Worm (Caenorhabditis elegans) whole organism, L4 larva: ENCODE results near the gene mtx-2.
A peak's percentile ranks its signal among the peaks of the same experiment; 100 is the strongest.

Experiments
- F10B5.3 ChIP-seq: sonication (generic microtip); optimal IDR thresholded peaks from 2 replicates; lab custom pipeline; 2016; ENCODE audit warnings: mild to moderate bottlenecking, missing genetic modification characterization, missing compliant biosample characterization
- F26F4.8 ChIP-seq: fragments of 200-800 bp; sonication (Bioruptor generic); conservative IDR thresholded peaks from 2 replicates; pipeline ENCODE4 v1.3.6; 2022; ENCODE audit warnings: missing genetic modification characterization, missing compliant biosample characterization
- F44E2.7 ChIP-seq: fragments of 200-800 bp; sonication (Bioruptor generic); IDR thresholded peaks from 2 replicates; pipeline ENCODE4 v2.1.2; 2022; ENCODE audit warnings: missing genetic modification characterization, missing compliant biosample characterization
- F49E8.2 ChIP-seq: sonication (generic microtip); optimal IDR thresholded peaks from 2 replicates; lab custom pipeline; 2016; ENCODE audit warnings: missing compliant biosample characterization, mild to moderate bottlenecking, missing genetic modification characterization, borderline replicate concordance
- R02D3.7 ChIP-seq: fragments of 150-350 bp; sonication (generic microtip); optimal IDR thresholded peaks from 3 replicates; lab custom pipeline; 2014; ENCODE audit warnings: missing biosample characterization, missing genetic modification characterization
- Y105C5A.15 ChIP-seq: fragments of 200-800 bp; sonication (Bioruptor generic); IDR thresholded peaks from 2 replicates; pipeline ENCODE4 v1.3.6; 2022; ENCODE audit warnings: missing genetic modification characterization, missing compliant biosample characterization
- ZK337.2 ChIP-seq: fragments of 200-800 bp; sonication (Bioruptor generic); IDR thresholded peaks from 2 replicates; pipeline ENCODE4 v1.3.6; 2022; ENCODE audit warnings: missing genetic modification reagents, missing genetic modification characterization, missing compliant biosample characterization
- ZK546.5 ChIP-seq, 2 experiments: sonication (generic microtip); optimal IDR thresholded peaks; 2 replicates each; lab custom pipeline; 2017; ENCODE audit warnings: missing biosample characterization in 2 of 2, missing genetic modification characterization in 2 of 2
- ama-1 ChIP-seq: fragments of 150-350 bp; optimal IDR thresholded peaks from 2 replicates; lab custom pipeline; 2014; ENCODE audit warnings: inconsistent platforms, mixed read lengths
- arid-1 ChIP-seq: fragments of 200-800 bp; sonication (Bioruptor generic); conservative IDR thresholded peaks from 2 replicates; pipeline ENCODE4 v1.3.6; 2022; ENCODE audit warnings: missing genetic modification reagents, missing genetic modification characterization, missing compliant biosample characterization
- ceh-28 ChIP-seq: fragments of 150-350 bp; optimal IDR thresholded peaks from 2 replicates; lab custom pipeline; 2014; ENCODE audit warnings: missing biosample characterization, missing genetic modification reagents, missing genetic modification characterization
- ceh-44 ChIP-seq: fragments of 200-800 bp; sonication (Bioruptor generic); IDR thresholded peaks from 2 replicates; pipeline ENCODE4 v1.3.6; 2022; ENCODE audit warnings: missing genetic modification reagents, missing genetic modification characterization, missing compliant biosample characterization
- daf-12 ChIP-seq: fragments of 150-350 bp; optimal IDR thresholded peaks from 2 replicates; lab custom pipeline; 2014; ENCODE audit warnings: missing biosample characterization, missing genetic modification reagents, missing genetic modification characterization
- daf-16 ChIP-seq, 3 experiments: sonication (generic microtip); optimal IDR thresholded peaks; 2 replicates each; lab custom pipeline; 2016 to 2017; ENCODE audit warnings: missing genetic modification characterization in 3 of 3, missing genetic modification reagents in 3 of 3, mild to moderate bottlenecking in 2 of 3, missing compliant biosample characterization in 2 of 3, missing biosample characterization in 1 of 3, moderate library complexity in 1 of 3
- daf-19 ChIP-seq: fragments of 200-800 bp; sonication (Bioruptor generic); conservative IDR thresholded peaks from 2 replicates; pipeline ENCODE4 v1.3.6; 2022; ENCODE audit warnings: missing genetic modification characterization, missing compliant biosample characterization
- daf-8 ChIP-seq: fragments of 200-800 bp; sonication (Bioruptor generic); IDR thresholded peaks from 2 replicates; pipeline ENCODE4 v1.3.6; 2022; ENCODE audit warnings: missing genetic modification characterization, missing compliant biosample characterization
- dpl-1 ChIP-seq: fragments of 150-350 bp; optimal IDR thresholded peaks from 2 replicates; lab custom pipeline; 2014; ENCODE audit warnings: missing biosample characterization, missing genetic modification reagents, missing genetic modification characterization
- fos-1 ChIP-seq: fragments of 150-350 bp; optimal IDR thresholded peaks from 2 replicates; lab custom pipeline; 2014; ENCODE audit warnings: missing biosample characterization, missing genetic modification characterization
- hif-1 ChIP-seq, 2 experiments: sonication (generic microtip); optimal IDR thresholded peaks; 2 replicates each; lab custom pipeline; 2016 to 2017; ENCODE audit warnings: missing compliant biosample characterization in 2 of 2, missing genetic modification characterization in 2 of 2, missing genetic modification reagents in 2 of 2, missing genotype in 2 of 2, mild to moderate bottlenecking in 1 of 2
- hlh-11 ChIP-seq: fragments of 200-800 bp; sonication (Bioruptor generic); optimal IDR thresholded peaks from 2 replicates; lab custom pipeline; 2018; ENCODE audit warnings: mild to moderate bottlenecking, missing genetic modification characterization, missing compliant biosample characterization
- hlh-30 ChIP-seq: sonication (generic microtip); optimal IDR thresholded peaks from 2 replicates; lab custom pipeline; 2017; ENCODE audit warnings: antibody characterized with exemption, mild to moderate bottlenecking, missing genetic modification characterization, missing compliant biosample characterization; ENCODE audit not compliant: insufficient read depth
- jun-1 ChIP-seq: fragments of 150-350 bp; optimal IDR thresholded peaks from 2 replicates; lab custom pipeline; 2014; ENCODE audit warnings: missing biosample characterization, missing genetic modification reagents, missing genetic modification characterization
- lin-13 ChIP-seq: fragments of 150-350 bp; optimal IDR thresholded peaks from 2 replicates; lab custom pipeline; 2014; ENCODE audit warnings: missing biosample characterization, missing genetic modification reagents, missing genetic modification characterization
- lin-39 ChIP-seq: fragments of 150-350 bp; optimal IDR thresholded peaks from 2 replicates; lab custom pipeline; 2014; ENCODE audit warnings: missing biosample characterization, missing genetic modification reagents, missing genetic modification characterization
- lsy-2 ChIP-seq, 2 experiments: fragments of 150-350 bp in 1 of 2; sonication (generic microtip) in 1 of 2; optimal IDR thresholded peaks; 2 replicates each; lab custom pipeline; 2014 to 2017; ENCODE audit warnings: missing biosample characterization in 2 of 2, missing genetic modification characterization in 2 of 2
- madf-5 ChIP-seq, 2 experiments: fragments of 200-800 bp; sonication (Bioruptor generic); IDR thresholded peaks; 2 replicates each; pipeline ENCODE4 v1.3.6; 2022; ENCODE audit warnings: missing compliant biosample characterization in 2 of 2, missing genetic modification characterization in 2 of 2
- madf-9 ChIP-seq: fragments of 200-800 bp; sonication (Bioruptor generic); conservative IDR thresholded peaks from 2 replicates; pipeline ENCODE4 v1.3.6; 2022; ENCODE audit warnings: missing genetic modification reagents, missing genetic modification characterization, missing compliant biosample characterization
- mdt-29 ChIP-seq: fragments of 200-800 bp; sonication (Bioruptor generic); IDR thresholded peaks from 2 replicates; pipeline ENCODE4 v1.3.6; 2022; ENCODE audit warnings: missing genetic modification reagents, missing genetic modification characterization, missing compliant biosample characterization
- mes-2 ChIP-seq: sonication (generic microtip); optimal IDR thresholded peaks from 2 replicates; lab custom pipeline; 2016; ENCODE audit warnings: missing genotype, mild to moderate bottlenecking, missing genetic modification characterization, missing compliant biosample characterization; ENCODE audit not compliant: poor library complexity, severe bottlenecking
- mxl-2 ChIP-seq: fragments of 200-800 bp; sonication (Bioruptor generic); conservative IDR thresholded peaks from 2 replicates; pipeline ENCODE4 v1.3.6; 2022; ENCODE audit warnings: missing genetic modification reagents, missing genetic modification characterization, missing compliant biosample characterization
- nhr-10 ChIP-seq: fragments of 150-350 bp; optimal IDR thresholded peaks from 2 replicates; lab custom pipeline; 2014; ENCODE audit warnings: missing biosample characterization, missing genetic modification characterization
- nhr-102 ChIP-seq: sonication (generic microtip); optimal IDR thresholded peaks from 2 replicates; lab custom pipeline; 2016; ENCODE audit warnings: mild to moderate bottlenecking, missing genetic modification characterization, moderate library complexity, missing compliant biosample characterization
- nhr-111 ChIP-seq: fragments of 200-800 bp; sonication (Bioruptor generic); optimal IDR thresholded peaks from 2 replicates; lab custom pipeline; 2018; ENCODE audit warnings: mild to moderate bottlenecking, missing genetic modification characterization, missing compliant biosample characterization
- nhr-76 ChIP-seq: fragments of 150-350 bp; optimal IDR thresholded peaks from 2 replicates; lab custom pipeline; 2014; ENCODE audit warnings: missing biosample characterization, missing genetic modification characterization
- php-3 ChIP-seq: fragments of 200-800 bp; sonication (Bioruptor generic); IDR thresholded peaks from 2 replicates; pipeline ENCODE4 v1.3.6; 2022; ENCODE audit warnings: missing genetic modification reagents, missing genetic modification characterization, missing compliant biosample characterization
- pqm-1 ChIP-seq: sonication (generic microtip); optimal IDR thresholded peaks from 2 replicates; lab custom pipeline; 2017; ENCODE audit warnings: missing biosample characterization, missing genetic modification characterization
- saeg-2 ChIP-seq: fragments of 200-800 bp; sonication (Bioruptor generic); IDR thresholded peaks from 2 replicates; pipeline ENCODE4 v1.3.6; 2022; ENCODE audit warnings: missing genetic modification reagents, missing genetic modification characterization, missing compliant biosample characterization
- sdz-12 ChIP-seq: fragments of 200-800 bp; sonication (Bioruptor generic); optimal IDR thresholded peaks from 2 replicates; lab custom pipeline; 2018; ENCODE audit warnings: mild to moderate bottlenecking, missing genetic modification characterization, missing compliant biosample characterization
- set-16 ChIP-seq: fragments of 200-800 bp; sonication (Bioruptor generic); IDR thresholded peaks from 2 replicates; pipeline ENCODE4 v1.3.6; 2022; ENCODE audit warnings: missing genetic modification reagents, missing genetic modification characterization, missing compliant biosample characterization
- skn-1 ChIP-seq: fragments of 150-350 bp; optimal IDR thresholded peaks from 2 replicates; lab custom pipeline; 2014; ENCODE audit warnings: missing biosample characterization, missing genetic modification characterization
- snpc-1.2 ChIP-seq: fragments of 200-800 bp; sonication (Bioruptor generic); IDR thresholded peaks from 2 replicates; pipeline ENCODE4 v1.3.6; 2022; ENCODE audit warnings: missing genetic modification reagents, missing genetic modification characterization, missing compliant biosample characterization
- snpc-4 ChIP-seq: fragments of 150-350 bp; optimal IDR thresholded peaks from 2 replicates; lab custom pipeline; 2014; ENCODE audit warnings: missing biosample characterization, missing genetic modification characterization
- spr-3 ChIP-seq: fragments of 200-800 bp; sonication (Bioruptor generic); optimal IDR thresholded peaks from 2 replicates; lab custom pipeline; 2018; ENCODE audit warnings: mild to moderate bottlenecking, missing genetic modification characterization, missing compliant biosample characterization
- tag-97 ChIP-seq: fragments of 200-800 bp; sonication (Bioruptor generic); IDR thresholded peaks from 2 replicates; pipeline ENCODE4 v1.3.6; 2022; ENCODE audit warnings: missing genetic modification characterization, missing compliant biosample characterization
- tra-1 ChIP-seq: fragments of 200-800 bp; sonication (Bioruptor generic); IDR thresholded peaks from 2 replicates; pipeline ENCODE4 v1.3.6; 2022; ENCODE audit warnings: missing genetic modification reagents, missing genetic modification characterization, missing compliant biosample characterization
- unc-62 ChIP-seq, 3 experiments: fragments of 150-350 bp in 1 of 3; sonication (generic microtip); optimal IDR thresholded peaks in 2 of 3; peaks in 1 of 3; 1 replicate in 1 of 3; 2 replicates in 2 of 3; lab custom pipeline; 2014 to 2017; ENCODE audit warnings: missing biosample characterization in 3 of 3, missing genetic modification characterization in 3 of 3, missing genetic modification reagents in 3 of 3, missing genotype in 1 of 3
- zag-1 ChIP-seq: fragments of 150-350 bp; optimal IDR thresholded peaks from 2 replicates; lab custom pipeline; 2014; ENCODE audit warnings: missing biosample characterization, missing genetic modification characterization
- zfp-2 ChIP-seq: sonication (generic microtip); optimal IDR thresholded peaks from 2 replicates; lab custom pipeline; 2016; ENCODE audit warnings: mild to moderate bottlenecking, missing genetic modification characterization, missing compliant biosample characterization
- ztf-11 ChIP-seq: fragments of 150-350 bp; optimal IDR thresholded peaks from 2 replicates; lab custom pipeline; 2014; ENCODE audit warnings: missing biosample characterization, missing genetic modification characterization

mtx-2 gene

DNA sequence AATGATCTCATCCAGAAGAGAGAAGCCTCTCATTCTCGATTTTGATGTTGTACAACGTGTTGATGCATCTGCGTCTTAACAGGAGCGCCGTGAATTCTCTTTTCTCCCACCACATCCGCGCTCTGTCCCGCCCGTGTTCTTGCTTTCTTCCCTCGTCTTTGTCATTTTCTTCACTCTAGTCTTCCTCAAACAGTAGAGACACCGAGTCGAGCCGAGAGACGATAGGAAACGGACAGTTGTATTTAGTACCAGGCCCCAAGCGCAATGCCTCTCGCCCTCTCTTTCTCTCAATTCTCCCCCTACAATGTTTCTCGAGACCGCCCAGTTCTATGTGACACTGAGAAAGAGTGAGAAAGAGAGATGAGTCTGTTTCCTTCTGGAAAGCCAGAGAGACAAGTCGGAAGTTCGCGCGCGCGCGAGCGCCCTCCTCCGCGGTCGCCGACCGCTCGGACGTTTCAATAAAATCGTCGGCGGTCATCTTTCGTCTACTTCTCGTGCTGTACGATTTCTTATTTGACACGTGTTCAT is 33.8 kb downstream of the mtx-2 start, which contains the start of gene ZK112.4 (continued):
- TF ChIP-seq fos-1 (tag; lab: Kevin White, UChicago): no peak
- TF ChIP-seq set-16 (GFP tag; lab: Robert Waterston, UW): peak; percentile 93
- TF ChIP-seq daf-12 (tag; lab: Kevin White, UChicago): no peak
- TF ChIP-seq hif-1 (tag; optimal IDR thresholded peaks at IDR 0.05; lab: Kevin White, UChicago): peak in 1 of 2 experiments; percentile 23
- no peak for TF ChIP-seq mes-2 (tag; lab: Kevin White, UChicago)
- TF ChIP-seq hlh-30 (tag; lab: Kevin White, UChicago): peak; percentile 76
- TF ChIP-seq F26F4.8 (GFP tag; lab: Robert Waterston, UW): no peak
- no peak for TF ChIP-seq F44E2.7 (GFP tag; lab: Robert Waterston, UW)
- no peak for TF ChIP-seq skn-1
- no peak for TF ChIP-seq R02D3.7 (tag; lab: Kevin White, UChicago)
- TF ChIP-seq ceh-28: no peak
- TF ChIP-seq F10B5.3 (tag; lab: Kevin White, UChicago): peak; percentile 29
- no peak; the same call in 1 of the 2 replicates for TF ChIP-seq tra-1 (GFP tag; lab: Robert Waterston, UW)
- no peak for TF ChIP-seq mxl-2 (GFP tag; lab: Robert Waterston, UW)
- peak; percentile 72 for TF ChIP-seq ama-1 (lab: Kevin White, UChicago)
- TF ChIP-seq snpc-4: no peak
- no peak for TF ChIP-seq nhr-102
- TF ChIP-seq pqm-1 (tag; lab: Kevin White, UChicago): no peak
- TF ChIP-seq daf-8: no peak
- peak; percentile 62 to 67 for TF ChIP-seq lsy-2 (tag; optimal IDR thresholded peaks at IDR 0.05; lab: Kevin White, UChicago)
- 0 out of 2 replicates have a peak, but pooled peaks have one; percentile 21 for TF ChIP-seq madf-9 (GFP tag; lab: Robert Waterston, UW)
- TF ChIP-seq spr-3 (GFP tag; lab: Kevin White, UChicago): no peak
- TF ChIP-seq zag-1: no peak
- TF ChIP-seq nhr-76 (tag; lab: Kevin White, UChicago): no peak
- peak; percentile 79 for TF ChIP-seq hlh-11 (tag; lab: Kevin White, UChicago)
- TF ChIP-seq Y105C5A.15 (GFP tag; lab: Robert Waterston, UW): no peak
- no peak for TF ChIP-seq tag-97
- TF ChIP-seq ceh-44: no peak
- TF ChIP-seq dpl-1 (GFP tag; lab: Kevin White, UChicago): no peak
- TF ChIP-seq daf-19 (GFP tag; lab: Robert Waterston, UW): no peak
- no peak for TF ChIP-seq snpc-1.2 (GFP tag; lab: Robert Waterston, UW)
- TF ChIP-seq saeg-2 (GFP tag; lab: Robert Waterston, UW): no peak
- TF ChIP-seq lin-39 (tag; lab: Kevin White, UChicago): no peak
- no peak; the same call in 1 of the 2 replicates for TF ChIP-seq arid-1 (GFP tag; lab: Robert Waterston, UW)
- TF ChIP-seq ZK546.5 (tag; optimal IDR thresholded peaks at IDR 0.05; lab: Kevin White, UChicago): no peak
- TF ChIP-seq ztf-11 (tag; lab: Kevin White, UChicago): no peak
- TF ChIP-seq nhr-10: no peak
- no peak for TF ChIP-seq lin-13 (GFP tag; lab: Kevin White, UChicago)
- TF ChIP-seq zfp-2 (tag; lab: Kevin White, UChicago): no peak
- TF ChIP-seq unc-62 (GFP tag; optimal IDR thresholded peaks at IDR 0.05 in 1 of 2; lab: Kevin White, UChicago): peak in 1 of 2 experiments; percentile 98
- no peak for TF ChIP-seq unc-62 (tag; optimal IDR thresholded peaks at IDR 0.05; lab: Kevin White, UChicago)
- no peak for TF ChIP-seq sdz-12 (GFP tag; lab: Kevin White, UChicago)
- 0 out of 4 replicates have a peak, but pooled peaks of 1 of the 2 experiments have one; percentile 10 for TF ChIP-seq madf-5 (GFP tag; IDR thresholded peaks at IDR 0.05; lab: Robert Waterston, UW)
- TF ChIP-seq daf-16 (GFP tag; optimal IDR thresholded peaks at IDR 0.05; lab: Kevin White, UChicago): peak in 1 of 2 experiments; percentile 68
- TF ChIP-seq daf-16 (tag; optimal IDR thresholded peaks at IDR 0.05; lab: Kevin White, UChicago): peak; percentile 25
- TF ChIP-seq mdt-29: no peak
- no peak for TF ChIP-seq F49E8.2 (tag; lab: Kevin White, UChicago)
- TF ChIP-seq ZK337.2 (GFP tag; lab: Robert Waterston, UW): no peak
- TF ChIP-seq nhr-111 (GFP tag; lab: Kevin White, UChicago): no peak
- no peak for TF ChIP-seq php-3
- no peak for TF ChIP-seq jun-1 (tag; lab: Kevin White, UChicago)
